Fruit fly (Drosophila melanogaster): ENCODE results near the gene CG7739.

CG7739 gene

dm6 chr3L:15563058-15563850 is at the start of gene CG7739, which contains the start of gene SCCRO:
TSS of gene CG7739 (minus strand) at chr3L:15563065.
TSS of gene SCCRO (plus strand) at chr3L:15563427.
- no peak for TF ChIP-seq noc (tag; optimal IDR thresholded peaks at IDR 0.05)

DNA sequence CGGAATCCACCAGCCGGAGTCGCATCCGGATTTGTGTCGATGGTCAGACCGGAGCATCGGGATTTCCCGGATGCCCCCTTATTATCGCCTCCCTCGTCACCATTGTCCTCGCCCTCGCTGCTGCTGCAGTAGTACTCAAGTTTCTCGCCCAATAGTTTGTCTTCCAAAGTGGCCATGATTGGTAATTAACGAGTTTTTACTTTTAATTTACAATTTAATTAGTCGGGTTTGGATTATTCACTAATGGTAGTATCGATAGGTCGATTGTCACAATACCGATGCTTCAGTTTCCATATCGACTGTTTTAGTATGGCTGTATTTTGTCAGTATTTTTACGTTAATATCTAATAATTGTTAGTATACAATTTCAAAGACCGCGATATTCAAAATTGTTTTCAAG is 47.2 kb upstream of the CG7739 start, which contains the start of gene CG7650:
TSS of gene CG7650 (minus strand) at position 278 of the 400 bp plus-strand sequence.
- no peak for TF ChIP-seq noc (tag; optimal IDR thresholded peaks at IDR 0.05)

- no peak for TF ChIP-seq noc (tag; optimal IDR thresholded peaks at IDR 0.05)
Measured at dm6 chr3L:15604979-15605378, 42.1 kb upstream of the CG7739 start.

DNA sequence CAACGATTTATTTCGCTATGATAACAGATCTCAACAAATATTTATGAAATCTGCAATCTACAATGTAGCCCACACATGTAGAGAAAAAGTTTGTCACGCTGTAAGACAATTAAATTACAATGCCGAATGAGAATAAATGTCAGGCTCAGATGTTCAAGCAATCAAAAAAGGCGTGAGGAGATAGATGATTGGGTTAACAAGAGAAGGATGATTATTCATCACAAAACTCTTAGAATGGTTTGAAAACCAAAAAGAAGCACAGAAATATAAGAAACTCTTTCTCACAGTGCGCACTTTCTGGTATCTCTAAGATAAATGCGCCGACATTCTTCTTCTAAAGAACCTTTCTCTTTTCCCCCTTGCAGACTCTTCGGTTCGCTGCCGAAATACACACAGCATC is 37.2 kb upstream of the CG7739 start:
- no peak for TF ChIP-seq noc (tag; optimal IDR thresholded peaks at IDR 0.05)

DNA sequence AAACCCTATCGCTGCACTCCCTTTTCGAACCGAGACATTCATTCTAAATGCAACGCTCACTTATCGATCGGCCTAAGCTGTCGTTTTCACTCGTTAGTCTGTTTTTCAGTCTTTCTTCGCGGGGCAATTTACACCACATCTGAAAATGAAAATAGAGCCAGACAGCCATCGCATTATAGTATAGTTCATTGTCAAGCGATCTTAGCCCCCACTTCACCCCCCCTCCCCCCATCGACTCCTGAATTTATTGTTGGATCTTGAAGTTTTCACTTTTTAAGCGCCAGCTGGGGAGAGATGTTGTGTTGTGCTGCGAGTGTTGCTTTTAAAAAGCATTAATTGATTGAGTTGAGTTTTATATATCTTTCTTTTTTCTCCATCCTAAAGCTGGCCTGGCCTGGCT is 36.3 kb upstream of the CG7739 start:
- no peak for TF ChIP-seq noc (tag; optimal IDR thresholded peaks at IDR 0.05)

DNA sequence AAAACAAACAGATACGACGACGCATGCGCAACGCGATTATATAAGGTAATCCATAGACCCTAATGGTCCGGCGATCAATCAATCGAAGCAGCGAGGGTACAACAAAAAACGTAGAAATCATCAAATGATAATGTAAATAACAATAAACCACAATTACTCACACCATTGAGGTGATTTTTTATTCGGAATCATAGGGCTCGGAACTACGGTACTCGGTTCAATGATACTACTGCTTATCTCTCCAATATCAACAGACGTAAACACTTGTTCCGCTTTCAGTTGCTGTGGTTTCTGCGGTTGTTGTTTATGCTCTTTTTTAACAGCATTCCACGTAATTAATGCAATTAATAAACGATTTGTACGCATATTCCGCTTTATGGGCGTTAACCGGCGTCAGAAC is 35.1 kb upstream of the CG7739 start:
- peak; percentile 22 for TF ChIP-seq noc (tag; optimal IDR thresholded peaks at IDR 0.05)

- no peak for TF ChIP-seq noc (tag; optimal IDR thresholded peaks at IDR 0.05)
Measured at dm6 chr3L:15597037-15597785, 34.3 kb upstream of the CG7739 start.

dm6 chr3L:15595980-15596379 is 33.1 kb upstream of the CG7739 start:
- no peak for TF ChIP-seq noc (tag; optimal IDR thresholded peaks at IDR 0.05)

DNA sequence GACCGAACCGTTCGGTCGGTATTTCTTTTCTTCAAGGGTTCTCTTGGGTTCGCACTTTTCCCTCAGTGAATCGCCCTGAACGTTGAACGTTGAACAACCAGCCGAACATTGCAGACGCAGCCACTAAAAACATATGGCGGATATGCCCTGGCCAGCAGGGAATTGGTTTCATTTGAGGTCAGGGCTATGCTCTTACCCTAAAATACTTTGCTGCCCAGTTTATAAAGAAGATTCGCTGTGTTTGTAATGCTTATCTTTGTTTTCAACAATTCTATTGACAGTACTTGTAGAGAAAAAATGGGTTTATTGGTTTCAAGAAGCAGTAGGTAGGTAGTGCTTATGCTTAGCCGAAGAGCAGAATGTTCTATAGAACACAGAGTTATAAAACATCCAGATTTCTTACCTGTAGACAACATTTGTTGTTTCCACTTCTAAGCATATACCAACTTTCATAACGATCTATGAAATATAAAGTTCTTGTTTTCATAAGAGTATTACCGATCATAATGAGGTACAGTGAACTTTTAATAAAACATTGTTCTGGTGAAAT is 32.4 kb upstream of the CG7739 start:
- no peak for TF ChIP-seq noc (tag; optimal IDR thresholded peaks at IDR 0.05)

DNA sequence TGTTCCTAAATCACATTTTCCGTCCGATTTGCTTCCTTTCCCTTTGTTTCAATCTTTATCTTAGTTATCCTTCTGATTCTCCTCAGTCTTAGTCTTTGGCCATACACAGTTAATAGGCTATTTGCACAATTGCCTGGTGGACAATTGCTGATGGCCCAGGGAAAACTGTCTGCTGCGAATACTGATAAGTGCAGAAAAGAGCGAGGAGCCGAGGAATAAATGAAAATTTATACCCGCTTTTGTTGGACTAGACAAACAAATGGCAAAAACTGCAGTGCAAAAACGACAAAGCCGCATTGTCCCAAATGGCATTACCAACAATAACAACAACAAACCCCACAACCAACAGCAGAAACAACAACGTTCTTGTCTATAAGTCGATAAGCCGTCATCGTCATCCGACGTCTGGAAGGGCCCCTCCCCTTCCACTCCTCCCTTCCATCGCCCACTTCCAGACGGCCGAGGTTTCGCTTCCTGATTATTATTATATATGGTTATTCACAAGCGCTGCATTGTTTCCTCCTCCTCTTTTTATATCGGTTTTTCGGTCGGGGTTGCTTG is 31.3 kb upstream of the CG7739 start:
- no peak for TF ChIP-seq noc (tag; optimal IDR thresholded peaks at IDR 0.05)

DNA sequence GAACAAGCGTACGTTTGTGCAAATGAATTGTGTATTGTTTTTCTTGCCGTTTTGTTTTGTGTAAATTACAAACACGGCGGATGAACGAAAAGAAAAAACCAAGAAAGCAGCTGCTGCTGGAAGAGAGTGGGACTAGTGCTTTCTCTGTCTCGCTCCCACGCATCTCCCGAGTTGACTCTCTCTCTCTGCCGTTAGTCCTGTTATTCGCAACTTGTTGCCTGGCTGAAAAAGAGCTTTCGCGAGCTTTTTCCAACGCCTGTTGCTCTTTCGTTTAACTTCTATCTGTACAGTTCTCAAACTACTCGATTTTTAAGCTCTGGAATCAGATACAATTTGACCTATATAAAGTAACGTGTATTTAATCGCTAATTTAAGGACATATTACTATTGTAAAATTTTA is 30.5 kb upstream of the CG7739 start:
- no peak for TF ChIP-seq noc (tag; optimal IDR thresholded peaks at IDR 0.05)

dm6 chr3L:15592536-15593260 is 29.8 kb upstream of the CG7739 start:
- peak; percentile 51 for TF ChIP-seq noc (tag; optimal IDR thresholded peaks at IDR 0.05)

DNA sequence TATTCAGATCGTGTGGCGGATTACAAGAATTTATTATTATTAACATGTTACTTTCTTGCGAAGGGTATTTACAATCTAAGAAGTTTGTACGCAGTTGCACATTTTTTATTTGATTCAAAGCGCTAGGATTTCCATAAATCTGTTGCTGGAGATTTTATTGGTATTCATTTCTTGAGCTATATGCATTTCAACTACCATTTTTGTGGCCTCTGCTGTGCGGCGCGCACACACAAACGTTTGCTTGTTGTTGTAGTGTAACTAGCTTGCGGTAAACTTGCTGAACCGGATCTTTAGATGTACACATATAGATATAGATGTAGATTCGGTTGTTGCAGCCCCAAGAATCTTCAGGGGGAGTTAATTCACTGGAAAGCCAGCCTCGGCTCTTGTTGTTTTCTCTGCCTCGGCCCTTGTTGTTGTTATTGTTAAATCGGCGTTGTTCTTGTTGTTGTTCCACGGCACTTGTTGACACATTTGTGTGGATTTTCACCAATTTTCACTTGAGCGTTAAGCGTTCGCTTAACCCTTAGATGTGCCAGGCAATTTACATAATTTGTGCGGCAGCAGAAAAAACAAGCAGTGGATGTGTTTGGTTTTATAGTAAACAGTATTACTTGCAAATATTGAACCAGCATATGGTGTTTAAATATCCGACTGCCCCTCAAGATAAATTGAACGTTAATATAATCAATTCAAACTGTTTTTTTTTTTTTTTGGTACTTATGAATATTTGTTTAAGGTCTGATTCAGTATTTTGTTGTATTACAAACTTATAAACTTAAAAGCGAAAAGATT is 28.1 kb upstream of the CG7739 start:
- no peak for TF ChIP-seq noc (tag; optimal IDR thresholded peaks at IDR 0.05)

- TF ChIP-seq noc (tag; optimal IDR thresholded peaks at IDR 0.05), result no peak
Measured at dm6 chr3L:15589746-15590145, 26.9 kb upstream of the CG7739 start.

Measured in whole organism, larva.